Worm (Caenorhabditis elegans) whole organism, young adult: ENCODE results near the gene K11C4.2.

Experiments
- Y53F4B.3 ChIP-seq: fragments of 200-800 bp; sonication (Bioruptor generic); IDR thresholded peaks from 2 replicates; pipeline ENCODE4 v1.3.6; 2022; ENCODE audit warnings: missing genetic modification reagents, missing genetic modification characterization, missing compliant biosample characterization
- ZK185.1 ChIP-seq: sonication (generic microtip); optimal IDR thresholded peaks from 2 replicates; lab custom pipeline; 2016; ENCODE audit warnings: mild to moderate bottlenecking, missing genetic modification characterization, missing compliant biosample characterization; ENCODE audit not compliant: poor library complexity, severe bottlenecking
- ama-1 ChIP-seq, 3 experiments: fragments of 150-350 bp in 1 of 3; sonication (generic microtip) in 2 of 3; optimal IDR thresholded peaks; 2 replicates each; lab custom pipeline; 2014 to 2018; ENCODE audit warnings: missing biosample characterization in 2 of 3, missing genetic modification characterization in 2 of 3, missing genetic modification reagents in 2 of 3
- aptf-2 ChIP-seq: fragments of 200-800 bp; sonication (Bioruptor generic); conservative IDR thresholded peaks from 2 replicates; pipeline ENCODE4 v1.3.6; 2022; ENCODE audit warnings: missing genetic modification reagents, missing genetic modification characterization, missing compliant biosample characterization
- ccch-3 ChIP-seq: fragments of 200-800 bp; sonication (Bioruptor generic); optimal IDR thresholded peaks from 2 replicates; lab custom pipeline; 2018; ENCODE audit warnings: mild to moderate bottlenecking, missing genetic modification characterization, missing compliant biosample characterization
- cebp-2 ChIP-seq: fragments of 200-800 bp; sonication (Bioruptor generic); IDR thresholded peaks from 2 replicates; pipeline ENCODE4 v1.3.6; 2022; ENCODE audit warnings: missing genetic modification characterization, missing compliant biosample characterization
- him-1 ChIP-seq: sonication (generic microtip); optimal IDR thresholded peaks from 2 replicates; lab custom pipeline; 2016; ENCODE audit warnings: missing genotype, missing genetic modification reagents, missing genetic modification characterization, missing compliant biosample characterization
- hlh-26 ChIP-seq: fragments of 200-800 bp; sonication (Bioruptor generic); conservative IDR thresholded peaks from 2 replicates; pipeline ENCODE4 v1.3.6; 2022; ENCODE audit warnings: missing genetic modification reagents, missing genetic modification characterization, missing compliant biosample characterization
- lin-35 ChIP-seq, 3 experiments: fragments of 150-350 bp in 2 of 3; sonication (generic microtip) in 1 of 3; optimal IDR thresholded peaks; 2 replicates each; lab custom pipeline; 2014 to 2018; ENCODE audit warnings: missing biosample characterization in 3 of 3, missing genetic modification characterization in 3 of 3, missing genetic modification reagents in 3 of 3
- nfya-1 ChIP-seq: sonication (generic microtip); optimal IDR thresholded peaks from 2 replicates; lab custom pipeline; 2017; ENCODE audit warnings: antibody characterized with exemption, missing compliant biosample characterization, missing genetic modification characterization, borderline replicate concordance; ENCODE audit not compliant: insufficient read depth
- repo-1 ChIP-seq: sonication (generic microtip); optimal IDR thresholded peaks from 2 replicates; lab custom pipeline; 2017; ENCODE audit warnings: mild to moderate bottlenecking, missing genetic modification characterization, missing compliant biosample characterization
- rpc-1 ChIP-seq, 2 experiments: fragments of 150-350 bp in 1 of 2; sonication (generic microtip) in 1 of 2; optimal IDR thresholded peaks; 2 replicates each; lab custom pipeline; 2014 to 2018; ENCODE audit warnings: missing biosample characterization in 1 of 2, missing genetic modification characterization in 1 of 2, missing genetic modification reagents in 1 of 2, missing genotype in 1 of 2
- snpc-3.4 ChIP-seq: sonication (generic microtip); optimal IDR thresholded peaks from 2 replicates; lab custom pipeline; 2017; ENCODE audit warnings: missing genetic modification characterization, mild to moderate bottlenecking, missing compliant biosample characterization, antibody characterized with exemption, moderate library complexity, missing genotype, missing genetic modification reagents
- unc-62 ChIP-seq: fragments of 150-350 bp; optimal IDR thresholded peaks from 2 replicates; lab custom pipeline; 2014; ENCODE audit warnings: missing biosample characterization, missing genetic modification reagents, missing genetic modification characterization

ce11 chrV:6882452-6882939 is 12.4 kb upstream of the K11C4.2 start:
- TF ChIP-seq unc-62 (GFP tag; lab: Kevin White, UChicago) (no peak), cebp-2 (GFP tag; lab: Robert Waterston, UW) (no peak), ama-1 (optimal IDR thresholded peaks at IDR 0.05; lab: Kevin White, UChicago) (no peak), ama-1 (GFP tag; optimal IDR thresholded peaks at IDR 0.05; lab: Kevin White, UChicago) (no peak), him-1 (tag; lab: Kevin White, UChicago) (no peak), hlh-26 (GFP tag; lab: Robert Waterston, UW) (no peak), ZK185.1 (no peak), lin-35 (GFP tag; optimal IDR thresholded peaks at IDR 0.05; lab: Kevin White, UChicago) (no peak), repo-1 (tag; lab: Kevin White, UChicago) (no peak), rpc-1 (optimal IDR thresholded peaks at IDR 0.05; lab: Kevin White, UChicago) (no peak), rpc-1 (tag; optimal IDR thresholded peaks at IDR 0.05; lab: Kevin White, UChicago) (no peak), aptf-2 (GFP tag; lab: Robert Waterston, UW) (no peak), nfya-1 (tag; lab: Kevin White, UChicago) (no peak), Y53F4B.3 (GFP tag; lab: Robert Waterston, UW) (no peak), ccch-3 (GFP tag; lab: Kevin White, UChicago) (no peak), snpc-3.4 (tag; lab: Kevin White, UChicago) (no peak)
